Worm (Caenorhabditis elegans) whole organism, midembryonic: ENCODE data around the gene W10G11.1.

Source experiments
- ztf-23 ChIP-seq: fragments of 200-800 bp; sonication (Bioruptor generic); IDR thresholded peaks from 2 replicates; pipeline ENCODE4 v1.3.6; 2022; ENCODE audit warnings: missing genetic modification reagents, missing genetic modification characterization, missing compliant biosample characterization
- ztf-29 ChIP-seq: fragments of 200-800 bp; sonication (Bioruptor generic); IDR thresholded peaks from 2 replicates; pipeline ENCODE4 v1.3.6; 2022; ENCODE audit warnings: missing genetic modification reagents, missing genetic modification characterization, missing compliant biosample characterization

DNA sequence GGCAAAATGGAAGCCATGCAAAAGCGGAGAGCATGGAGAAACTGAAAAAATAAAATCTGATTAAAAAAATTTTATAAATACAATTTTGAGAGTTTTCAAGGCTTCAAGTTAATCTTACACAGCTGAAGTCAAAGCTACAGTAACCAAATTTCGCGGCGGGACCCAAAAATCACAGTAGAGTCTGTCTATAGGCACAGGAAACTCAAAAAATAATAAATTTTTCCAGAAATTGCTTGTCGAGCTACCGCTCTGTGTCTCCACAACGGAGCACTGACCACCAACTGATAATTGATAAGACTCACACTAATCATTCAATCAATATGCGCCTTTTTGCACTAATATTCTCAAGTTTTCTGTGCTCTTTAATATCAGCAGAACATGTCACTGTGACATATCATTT lies 10.1 kb downstream of the W10G11.1 start, which contains the start of gene W10G11.19:
- no peak for TF ChIP-seq ztf-29 (GFP tag; lab: Robert Waterston, UW)
- TF ChIP-seq ztf-23 (GFP tag; lab: Robert Waterston, UW), result no peak
